Worm (Caenorhabditis elegans) whole organism, early embryonic: ENCODE data around the gene oac-29.

ENCODE experiments used
- B0310.2 ChIP-seq: sonication (generic microtip); optimal IDR thresholded peaks from 2 replicates; lab custom pipeline; 2016; ENCODE audit warnings: mild to moderate bottlenecking, missing genetic modification characterization, missing compliant biosample characterization
- F13C5.2 ChIP-seq: sonication (generic microtip); optimal IDR thresholded peaks from 2 replicates; lab custom pipeline; 2017; ENCODE audit warnings: mild to moderate bottlenecking, missing genetic modification characterization, inconsistent platforms, missing compliant biosample characterization
- aly-1 ChIP-seq: sonication (generic microtip); optimal IDR thresholded peaks from 2 replicates; lab custom pipeline; 2016; ENCODE audit warnings: missing genetic modification characterization, missing compliant biosample characterization
- ama-1 ChIP-seq: fragments of 150-350 bp; optimal IDR thresholded peaks from 2 replicates; lab custom pipeline; 2014
- ceh-13 ChIP-seq: fragments of 200-800 bp; sonication (Bioruptor generic); optimal IDR thresholded peaks from 2 replicates; lab custom pipeline; 2018; ENCODE audit warnings: mild to moderate bottlenecking, missing genetic modification characterization, missing compliant biosample characterization
- ceh-36 ChIP-seq: sonication (generic microtip); optimal IDR thresholded peaks from 2 replicates; lab custom pipeline; 2016; ENCODE audit warnings: missing genetic modification characterization, inconsistent platforms, missing compliant biosample characterization
- flt-1 ChIP-seq: fragments of 200-800 bp; sonication (Bioruptor generic); IDR thresholded peaks from 2 replicates; pipeline ENCODE4 v1.3.6; 2022; ENCODE audit warnings: missing genetic modification characterization, missing compliant biosample characterization
- hmg-4 ChIP-seq: fragments of 200-800 bp; sonication (Bioruptor generic); optimal IDR thresholded peaks from 2 replicates; lab custom pipeline; 2018; ENCODE audit warnings: mild to moderate bottlenecking, missing genetic modification characterization, missing compliant biosample characterization
- hnd-1 ChIP-seq: sonication (generic microtip); optimal IDR thresholded peaks from 2 replicates; lab custom pipeline; 2016; ENCODE audit warnings: missing genetic modification characterization, missing compliant biosample characterization
- pes-1 ChIP-seq: fragments of 200-800 bp; sonication (Bioruptor generic); IDR thresholded peaks from 2 replicates; pipeline ENCODE4 v1.3.6; 2022; ENCODE audit warnings: missing genetic modification reagents, missing genetic modification characterization, missing compliant biosample characterization
- tbx-11 ChIP-seq: fragments of 200-800 bp; sonication (Bioruptor generic); IDR thresholded peaks from 2 replicates; pipeline ENCODE4 v1.3.6; 2022; ENCODE audit warnings: missing genetic modification characterization, missing compliant biosample characterization
- tra-4 ChIP-seq: sonication (generic microtip); optimal IDR thresholded peaks from 2 replicates; lab custom pipeline; 2017; ENCODE audit warnings: missing genetic modification characterization, missing compliant biosample characterization

- no peak for TF ChIP-seq pes-1 (GFP tag; lab: Robert Waterston, UW)
- no peak for TF ChIP-seq B0310.2 (tag; lab: Kevin White, UChicago)
- no peak for TF ChIP-seq aly-1 (tag; lab: Kevin White, UChicago)
- no peak for TF ChIP-seq flt-1
- TF ChIP-seq hnd-1 = no peak
- TF ChIP-seq tra-4 (tag; lab: Kevin White, UChicago) = no peak
- no peak for TF ChIP-seq hmg-4 (GFP tag; lab: Kevin White, UChicago)
- TF ChIP-seq tbx-11 (GFP tag; lab: Robert Waterston, UW) = no peak
- no peak for TF ChIP-seq ama-1 (lab: Kevin White, UChicago)
- no peak for TF ChIP-seq ceh-13 (GFP tag; lab: Kevin White, UChicago)
- no peak for TF ChIP-seq ceh-36 (tag; lab: Kevin White, UChicago)
- TF ChIP-seq F13C5.2 = no peak
Measured at ce11 chrV:8627580-8627979, 7.9 kb downstream of the oac-29 start.
